Worm (Caenorhabditis elegans): ENCODE measurements around the gene C35B1.3.

C35B1.3 gene

DNA sequence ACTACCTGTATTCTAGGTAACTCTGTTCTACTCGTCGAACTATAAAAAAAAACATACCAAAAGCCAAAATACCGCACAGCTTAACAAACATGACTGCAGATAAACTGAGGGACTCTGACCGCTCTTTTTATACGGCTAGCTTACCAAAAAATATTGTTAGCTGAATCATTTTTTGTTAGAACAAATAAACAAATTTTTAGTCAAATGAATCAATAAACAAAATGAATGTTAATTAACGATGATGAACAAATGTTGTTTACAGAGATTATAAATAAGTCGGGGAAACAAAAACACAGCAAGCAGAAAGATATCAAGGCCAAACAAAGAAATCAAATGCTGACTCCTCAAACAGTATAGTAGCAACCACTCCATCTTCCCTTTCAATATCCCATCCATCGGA lies 17.4 kb upstream of the C35B1.3 start, which contains the start of gene ilys-6:
Gene ilys-6, minus strand, starts transcription at position 101 of the 400 bp plus-strand sequence.
- TF ChIP-seq snpc-4 (tag; optimal IDR thresholded peaks at IDR 0.05) (no peak), nhr-77 (tag; optimal IDR thresholded peaks at IDR 0.05) (no peak), ceh-8 (GFP tag; optimal IDR thresholded peaks at IDR 0.05) (no peak), ceh-82 (tag; optimal IDR thresholded peaks at IDR 0.05) (no peak), grh-1 (GFP tag; IDR thresholded peaks at IDR 0.05) (no peak), Y116A8C.19 (tag; optimal IDR thresholded peaks at IDR 0.05; ENCODE audit: borderline replicate concordance) (no peak), vab-15 (tag; optimal IDR thresholded peaks at IDR 0.05) (no peak), unc-86 (tag; optimal IDR thresholded peaks at IDR 0.05) (no peak), sptf-1 (tag; optimal IDR thresholded peaks at IDR 0.05) (no peak), nhr-47 (tag; optimal IDR thresholded peaks at IDR 0.05) (no peak), fkh-4 (tag; optimal IDR thresholded peaks at IDR 0.05; ENCODE audit: borderline replicate concordance) (no peak), nhr-28 (tag; optimal IDR thresholded peaks at IDR 0.05) (no peak), lir-3 (tag; optimal IDR thresholded peaks at IDR 0.05; ENCODE audit: poor library complexity) (no peak), nhr-76 (tag; optimal IDR thresholded peaks at IDR 0.05) (no peak), mab-9 (GFP tag; IDR thresholded peaks at IDR 0.05) (no peak), hlh-17 (GFP tag; optimal IDR thresholded peaks at IDR 0.05; ENCODE audit: borderline replicate concordance) (no peak), pax-3 (tag; optimal IDR thresholded peaks at IDR 0.05) (no peak), elt-2 (tag; optimal IDR thresholded peaks at IDR 0.05) (no peak), dsc-1 (tag; optimal IDR thresholded peaks at IDR 0.05) (no peak)

DNA sequence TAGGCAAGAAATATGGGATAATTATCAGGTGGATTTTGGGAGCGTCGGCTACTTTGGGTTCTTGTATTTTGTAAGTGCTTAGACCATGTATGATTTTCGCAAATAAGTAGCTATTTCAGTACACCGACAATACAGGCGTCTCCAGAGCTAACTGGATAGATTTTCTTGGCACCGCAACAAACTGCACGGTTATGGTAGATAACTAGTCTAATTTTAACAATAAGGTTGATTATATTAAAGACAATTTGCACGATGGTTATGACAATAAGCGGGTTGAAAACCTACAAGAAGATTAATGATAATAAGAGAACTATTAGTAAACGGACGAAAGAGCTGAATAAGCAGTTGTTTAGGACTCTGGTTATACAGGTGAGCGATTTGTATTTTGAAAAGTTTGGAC lies 13.6 kb upstream of the C35B1.3 start:
- TF ChIP-seq elt-3 (tag; optimal IDR thresholded peaks at IDR 0.05) = no peak
- TF ChIP-seq ceh-90 (tag; optimal IDR thresholded peaks at IDR 0.05) = no peak
- no peak for TF ChIP-seq nhr-11 (tag; optimal IDR thresholded peaks at IDR 0.05)
- TF ChIP-seq pag-3 (tag; optimal IDR thresholded peaks at IDR 0.05; ENCODE audit: borderline replicate concordance, insufficient read depth) = no peak
- no peak for TF ChIP-seq aha-1 (tag; optimal IDR thresholded peaks at IDR 0.05)
- TF ChIP-seq alr-1 (tag; optimal IDR thresholded peaks at IDR 0.05; ENCODE audit: borderline replicate concordance) = no peak
- TF ChIP-seq unc-98 (GFP tag; IDR thresholded peaks at IDR 0.05) = no peak
- no peak for TF ChIP-seq mdl-1 (tag; optimal IDR thresholded peaks at IDR 0.05)

DNA sequence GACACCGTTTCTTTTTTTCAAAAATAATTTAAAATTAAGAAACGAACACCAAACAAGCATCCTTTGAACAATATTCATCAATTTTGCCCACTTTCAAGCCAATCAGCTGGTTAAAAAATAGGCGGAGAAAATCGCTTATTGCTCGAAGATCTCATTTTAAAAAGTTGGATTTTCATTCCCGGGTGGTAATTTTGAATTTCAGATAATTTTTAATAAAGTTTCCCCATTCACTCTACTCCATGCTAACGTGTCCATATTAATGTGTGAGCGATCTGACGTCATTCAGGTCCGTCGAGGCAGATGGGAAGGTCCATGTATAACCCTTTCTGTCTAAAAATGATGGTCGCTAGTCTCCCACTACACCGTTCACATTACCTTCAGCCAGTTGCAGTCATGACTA lies 12.5 kb upstream of the C35B1.3 start, which contains the start of gene fbxb-55:
Gene fbxb-55, plus strand, starts transcription at position 301 of the 400 bp plus-strand sequence.
- TF ChIP-seq rnt-1 (tag; optimal IDR thresholded peaks at IDR 0.05) (no peak), nhr-28 (tag; optimal IDR thresholded peaks at IDR 0.05) (no peak), fkh-4 (tag; optimal IDR thresholded peaks at IDR 0.05; ENCODE audit: borderline replicate concordance) (no peak), vab-15 (tag; optimal IDR thresholded peaks at IDR 0.05) (no peak), unc-86 (tag; optimal IDR thresholded peaks at IDR 0.05) (no peak), F16B12.6 (tag; optimal IDR thresholded peaks at IDR 0.05) (no peak), alr-1 (tag; optimal IDR thresholded peaks at IDR 0.05; ENCODE audit: borderline replicate concordance) (no peak), aly-2 (tag; optimal IDR thresholded peaks at IDR 0.05) (no peak), nhr-90 (tag; optimal IDR thresholded peaks at IDR 0.05; ENCODE audit: poor library complexity) (no peak), nhr-12 (tag; optimal IDR thresholded peaks at IDR 0.05) (no peak), lin-39 (tag; optimal IDR thresholded peaks at IDR 0.05) (no peak), egl-27 (tag; optimal IDR thresholded peaks at IDR 0.05) (no peak)

DNA sequence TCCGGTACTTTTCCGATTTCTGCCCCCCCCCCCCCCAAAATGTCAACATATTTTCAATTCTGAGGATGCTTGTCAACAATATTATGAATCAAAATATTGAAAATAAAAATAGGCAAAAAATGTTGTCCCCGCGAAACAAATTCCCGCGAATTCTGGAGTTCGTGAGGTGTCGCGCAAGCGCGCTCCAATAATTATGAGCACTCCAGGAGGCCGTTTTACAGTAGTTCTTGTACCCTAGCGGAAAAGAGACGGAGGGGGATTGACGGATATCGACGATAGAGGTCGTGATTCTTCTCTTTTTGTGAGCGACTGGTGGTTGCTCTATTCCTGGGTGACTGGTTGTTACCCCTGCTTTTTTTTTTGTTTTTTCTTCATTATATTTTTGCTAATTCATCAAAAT lies 10.1 kb upstream of the C35B1.3 start:
- TF ChIP-seq Y116A8C.19 (tag; optimal IDR thresholded peaks at IDR 0.05; ENCODE audit: borderline replicate concordance) = no peak
- TF ChIP-seq aly-2 (tag; optimal IDR thresholded peaks at IDR 0.05) = no peak
- TF ChIP-seq alr-1 (tag; optimal IDR thresholded peaks at IDR 0.05; ENCODE audit: borderline replicate concordance) = no peak
- TF ChIP-seq nhr-71 (tag; optimal IDR thresholded peaks at IDR 0.05) = no peak
- no peak for TF ChIP-seq nhr-237 (tag; optimal IDR thresholded peaks at IDR 0.05)
- no peak for TF ChIP-seq snpc-4 (tag; optimal IDR thresholded peaks at IDR 0.05)
- no peak for TF ChIP-seq tlp-1 (tag; optimal IDR thresholded peaks at IDR 0.05)
